Fruit fly (Drosophila melanogaster): ENCODE data around the gene CG9168.

DNA sequence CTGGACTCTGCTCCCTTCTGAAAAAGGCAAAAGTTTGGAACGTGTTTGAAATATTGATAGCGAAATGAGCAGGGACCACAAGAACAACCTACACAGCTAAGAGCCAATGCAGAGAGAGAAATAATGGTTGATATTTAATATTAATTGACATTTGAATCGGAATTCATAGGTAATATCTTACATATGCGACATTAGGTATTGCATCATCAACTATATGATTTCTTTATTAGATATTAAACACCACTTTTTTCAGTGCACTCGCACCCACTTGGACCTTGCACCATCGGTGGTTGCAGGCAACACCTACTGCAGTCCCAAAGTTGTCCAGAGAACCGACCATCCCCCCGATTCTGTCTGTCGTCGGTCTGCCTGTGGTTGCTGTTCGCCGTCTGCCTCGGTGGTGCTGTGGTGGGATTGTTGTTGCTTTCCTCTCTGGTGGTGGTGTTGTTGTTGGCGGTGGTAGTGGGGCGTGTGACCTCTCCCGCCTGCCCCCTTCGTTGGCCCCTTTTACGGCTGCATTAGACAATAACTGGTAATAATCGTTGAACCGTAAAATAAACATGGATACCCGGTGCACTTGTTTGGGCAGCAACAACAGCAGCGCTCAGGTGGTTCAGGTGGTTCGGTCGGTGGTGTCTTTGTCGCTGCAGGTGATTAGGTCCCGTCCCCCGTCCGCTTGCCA, 31.9 kb upstream of the CG9168 start:
- TF ChIP-seq Mrtf (GFP tag; IDR thresholded peaks at IDR 0.05) (no peak), shn (GFP tag; optimal IDR thresholded peaks at IDR 0.05) (no peak), dimm (GFP tag; IDR thresholded peaks at IDR 0.05) (peak; percentile 11; the same call in 1 of the 2 replicates), Elba2 (GFP tag; optimal IDR thresholded peaks at IDR 0.05) (no peak)

Measured in whole organism, embryonic.